Fruit fly (Drosophila melanogaster) whole organism, embryonic: ENCODE data around the gene CG17239.

ENCODE experiments used
- CG10565 ChIP-seq: fragments of 200-800 bp; sonication (Bioruptor generic); optimal IDR thresholded peaks from 3 replicates; lab custom pipeline; 2016; ENCODE audit warnings: missing biosample characterization, mild to moderate bottlenecking, missing genetic modification characterization
- CG11456 ChIP-seq: fragments of 200-800 bp; sonication (Bioruptor generic); IDR thresholded peaks from 3 replicates; pipeline ENCODE4 v1.3.6; 2022; ENCODE audit warnings: missing biosample characterization, missing genetic modification characterization
- CG1233 ChIP-seq: fragments of 200-800 bp; sonication (Bioruptor generic); optimal IDR thresholded peaks from 4 replicates; lab custom pipeline; 2018; ENCODE audit warnings: missing biosample characterization, mild to moderate bottlenecking, missing genetic modification characterization
- CG12391 ChIP-seq: fragments of 200-800 bp; sonication (Bioruptor generic); optimal IDR thresholded peaks from 3 replicates; lab custom pipeline; 2018; ENCODE audit warnings: missing biosample characterization, mild to moderate bottlenecking, missing genetic modification characterization, moderate library complexity
- CG1529 ChIP-seq: fragments of 200-800 bp; sonication (Bioruptor generic); optimal IDR thresholded peaks from 3 replicates; lab custom pipeline; 2018; ENCODE audit warnings: missing biosample characterization, missing genetic modification characterization
- CG15479 ChIP-seq: fragments of 200-800 bp; sonication (Bioruptor generic); optimal IDR thresholded peaks from 3 replicates; lab custom pipeline; 2019; ENCODE audit warnings: missing biosample characterization, mild to moderate bottlenecking, missing genetic modification characterization, moderate library complexity
- CG17328 ChIP-seq: fragments of 200-800 bp; sonication (Bioruptor generic); IDR thresholded peaks from 2 replicates; pipeline ENCODE4 v1.3.6; 2022; ENCODE audit warnings: missing biosample characterization, missing genetic modification characterization
- CG1792 ChIP-seq: fragments of 200-800 bp; sonication (Bioruptor generic); optimal IDR thresholded peaks from 2 replicates; lab custom pipeline; 2016; ENCODE audit warnings: missing biosample characterization, missing genetic modification characterization
- CG18476 ChIP-seq: fragments of 200-800 bp; sonication (Bioruptor generic); optimal IDR thresholded peaks from 2 replicates; lab custom pipeline; 2016; ENCODE audit warnings: missing biosample characterization, mild to moderate bottlenecking, missing genetic modification characterization
- CG2889 ChIP-seq: fragments of 200-800 bp; sonication (Bioruptor generic); IDR thresholded peaks from 3 replicates; pipeline ENCODE4 v1.3.6; 2022; ENCODE audit warnings: missing biosample characterization, missing genetic modification characterization
- CG30403 ChIP-seq: fragments of 200-800 bp; sonication (Bioruptor generic); optimal IDR thresholded peaks from 3 replicates; lab custom pipeline; 2016; ENCODE audit warnings: missing biosample characterization, missing genetic modification characterization
- CG30431 ChIP-seq: fragments of 200-800 bp; sonication (Bioruptor generic); optimal IDR thresholded peaks from 2 replicates; lab custom pipeline; 2017; ENCODE audit warnings: missing biosample characterization, missing genetic modification characterization
- CG3065 ChIP-seq: fragments of 200-800 bp; sonication (Bioruptor generic); optimal IDR thresholded peaks from 2 replicates; lab custom pipeline; 2016; ENCODE audit warnings: missing biosample characterization, missing genetic modification characterization
- CG34224 ChIP-seq: fragments of 200-800 bp; sonication (Bioruptor generic); IDR thresholded peaks from 3 replicates; pipeline ENCODE4 v1.3.6; 2022; ENCODE audit warnings: missing biosample characterization, missing genetic modification characterization; ENCODE audit not compliant: partially characterized antibody
- CG3726 ChIP-seq: fragments of 200-800 bp; sonication (Bioruptor generic); IDR thresholded peaks from 3 replicates; pipeline ENCODE4, ENCODE4 v1.3.6; 2022; ENCODE audit warnings: missing biosample characterization, missing genetic modification characterization
- CG6254 ChIP-seq: fragments of 200-800 bp; sonication (Bioruptor generic); optimal IDR thresholded peaks from 3 replicates; lab custom pipeline; 2017; ENCODE audit warnings: mild to moderate bottlenecking, missing biosample characterization, missing genetic modification reagents, missing genetic modification characterization
- CG6791 ChIP-seq: fragments of 200-800 bp; sonication (Bioruptor generic); IDR thresholded peaks from 3 replicates; pipeline ENCODE4 v1.3.6; 2022; ENCODE audit warnings: missing biosample characterization, missing genetic modification characterization; ENCODE audit not compliant: partially characterized antibody
- CG6813 ChIP-seq: fragments of 200-800 bp; sonication (Bioruptor generic); optimal IDR thresholded peaks from 2 replicates; lab custom pipeline; 2017; ENCODE audit warnings: missing biosample characterization, missing genetic modification characterization, mild to moderate bottlenecking, moderate library complexity, missing genetic modification reagents
- CG7745 ChIP-seq: fragments of 200-800 bp; sonication (Bioruptor generic); optimal IDR thresholded peaks from 2 replicates; lab custom pipeline; 2018; ENCODE audit warnings: missing biosample characterization, mild to moderate bottlenecking, missing genetic modification characterization, moderate library complexity
- CG8478 ChIP-seq: fragments of >200 bp; optimal IDR thresholded peaks from 2 replicates; lab custom pipeline; 2018
- CG8924 ChIP-seq: fragments of 200-800 bp; optimal IDR thresholded peaks from 3 replicates; lab custom pipeline; 2019; ENCODE audit warnings: missing biosample characterization, mild to moderate bottlenecking, missing genetic modification characterization, moderate library complexity
- CG9727 ChIP-seq: fragments of 200-800 bp; sonication (Bioruptor generic); optimal IDR thresholded peaks from 3 replicates; lab custom pipeline; 2017; ENCODE audit warnings: missing biosample characterization, mild to moderate bottlenecking, missing genetic modification characterization
- E2f1 ChIP-seq: fragments of 200-800 bp; sonication (Bioruptor generic); IDR thresholded peaks from 2 replicates; pipeline ENCODE4 v1.3.6; 2022; ENCODE audit warnings: missing biosample characterization, missing genetic modification characterization
- Lhr ChIP-seq: fragments of 200-800 bp; sonication (Bioruptor generic); optimal IDR thresholded peaks from 3 replicates; lab custom pipeline; 2017; ENCODE audit warnings: mild to moderate bottlenecking, missing biosample characterization, missing genetic modification reagents, missing genetic modification characterization
- Oaz ChIP-seq: fragments of 200-800 bp; sonication (Bioruptor generic); IDR thresholded peaks from 2 replicates; pipeline ENCODE4 v1.3.6; 2022; ENCODE audit warnings: missing biosample characterization, missing genetic modification characterization
- Rfx ChIP-seq: fragments of 200-800 bp; sonication (Bioruptor generic); IDR thresholded peaks from 2 replicates; pipeline ENCODE4 v1.3.6; 2022; ENCODE audit warnings: missing biosample characterization, missing genetic modification characterization
- Trl ChIP-seq, 3 experiments: fragments of >200 bp in 2 of 3; fragments of 200-800 bp in 1 of 3; sonication (Bioruptor generic) in 1 of 3; optimal IDR thresholded peaks; 2 replicates in 1 of 3; 3 replicates in 2 of 3; lab custom pipeline; 2016 to 2017; ENCODE audit warnings: missing biosample characterization in 1 of 3, missing genetic modification characterization in 1 of 3
- ab ChIP-seq: fragments of 200-800 bp; sonication (Bioruptor generic); optimal IDR thresholded peaks from 2 replicates; lab custom pipeline; 2016; ENCODE audit warnings: missing biosample characterization, missing genetic modification characterization
- ash1 ChIP-seq: fragments of 200-800 bp; sonication (Bioruptor generic); optimal IDR thresholded peaks from 2 replicates; lab custom pipeline; 2018; ENCODE audit warnings: missing biosample characterization, mild to moderate bottlenecking, missing genetic modification characterization
- ci ChIP-seq: fragments of 200-800 bp; sonication (Bioruptor generic); IDR thresholded peaks from 3 replicates; pipeline ENCODE4 v1.3.6; 2022; ENCODE audit warnings: missing biosample characterization, missing genetic modification characterization
- dati ChIP-seq: fragments of 200-800 bp; sonication (Bioruptor generic); IDR thresholded peaks from 2 replicates; pipeline ENCODE4 v1.3.6; 2022; ENCODE audit warnings: missing biosample characterization, missing genetic modification characterization
- dm ChIP-seq: fragments of 200-800 bp; sonication (Bioruptor generic); optimal IDR thresholded peaks from 3 replicates; lab custom pipeline; 2016; ENCODE audit warnings: missing biosample characterization, missing genetic modification characterization
- dpn ChIP-seq, 2 experiments: fragments of 200-800 bp; sonication (Bioruptor generic); optimal IDR thresholded peaks; 3 replicates each; lab custom pipeline; 2016; ENCODE audit warnings: missing biosample characterization in 2 of 2, missing genetic modification characterization in 2 of 2
- gsb ChIP-seq: fragments of 200-800 bp; sonication (Bioruptor generic); IDR thresholded peaks from 2 replicates; pipeline ENCODE4 v1.3.6; 2022; ENCODE audit warnings: missing biosample characterization, missing genetic modification characterization
- lmd ChIP-seq: fragments of 200-800 bp; sonication (Bioruptor generic); IDR thresholded peaks from 2 replicates; pipeline ENCODE4 v1.3.6; 2022; ENCODE audit warnings: missing biosample characterization, missing genetic modification characterization
- maf-S ChIP-seq: fragments of 200-800 bp; sonication (Bioruptor generic); optimal IDR thresholded peaks from 2 replicates; lab custom pipeline; 2016; ENCODE audit warnings: missing biosample characterization, missing genetic modification characterization
- mam ChIP-seq: fragments of 200-800 bp; sonication (Bioruptor generic); optimal IDR thresholded peaks from 3 replicates; lab custom pipeline; 2016; ENCODE audit warnings: missing biosample characterization, missing genetic modification characterization
- nau ChIP-seq: fragments of 200-800 bp; sonication (Bioruptor generic); optimal IDR thresholded peaks from 3 replicates; lab custom pipeline; 2017; ENCODE audit warnings: missing biosample characterization, mild to moderate bottlenecking, missing genetic modification characterization, missing genetic modification reagents
- onecut ChIP-seq: fragments of 200-800 bp; sonication (Bioruptor generic); IDR thresholded peaks from 2 replicates; pipeline ENCODE4 v1.3.6; 2022; ENCODE audit warnings: missing biosample characterization, missing genetic modification characterization
- prd ChIP-seq, 3 experiments: fragments of >200 bp in 2 of 3; fragments of 200-800 bp in 1 of 3; sonication (Bioruptor generic) in 1 of 3; optimal IDR thresholded peaks in 2 of 3; IDR thresholded peaks in 1 of 3; 2 replicates in 2 of 3; 3 replicates in 1 of 3; pipeline versions ENCODE4 v1.3.6 to Lab custom; 2017 to 2022; ENCODE audit warnings: missing biosample characterization in 1 of 3, missing genetic modification characterization in 1 of 3
- row ChIP-seq: fragments of 200-800 bp; sonication (Bioruptor generic); IDR thresholded peaks from 3 replicates; pipeline ENCODE4 v1.3.6; 2022; ENCODE audit warnings: missing biosample characterization, missing genetic modification characterization
- sens ChIP-seq: fragments of 200-800 bp; sonication (Bioruptor generic); peaks from one replicate; lab custom pipeline; 2016; ENCODE audit warnings: missing biosample characterization, missing genetic modification characterization
- shn ChIP-seq: fragments of 200-800 bp; sonication (Bioruptor generic); optimal IDR thresholded peaks from 3 replicates; lab custom pipeline; 2016; ENCODE audit warnings: missing biosample characterization, missing genetic modification characterization
- sqz ChIP-seq: fragments of 200-800 bp; sonication (Bioruptor generic); optimal IDR thresholded peaks from 3 replicates; lab custom pipeline; 2018; ENCODE audit warnings: missing biosample characterization, mild to moderate bottlenecking, missing genetic modification characterization
- unc-4 ChIP-seq: fragments of 200-800 bp; sonication (Bioruptor generic); IDR thresholded peaks from 2 replicates; pipeline ENCODE4 v1.3.6; 2022; ENCODE audit warnings: missing biosample characterization, missing genetic modification characterization; ENCODE audit not compliant: partially characterized antibody
- vnd ChIP-seq: fragments of 200-800 bp; sonication (Bioruptor generic); IDR thresholded peaks from 3 replicates; pipeline ENCODE4 v1.3.6; 2022; ENCODE audit warnings: missing biosample characterization, missing genetic modification characterization; ENCODE audit not compliant: partially characterized antibody

Gene CG17239

dm6 chr2L:2249578-2249977, 2.6 kb downstream of the CG17239 start (continued):
- no peak for TF ChIP-seq CG6254 (GFP tag; lab: Kevin White, UChicago)
- 0 out of 2 replicates have a peak, but pooled peaks have one; percentile 39 for TF ChIP-seq CG17328 (GFP tag; lab: Robert Waterston, UW)
- TF ChIP-seq sens (GFP tag; lab: Kevin White, UChicago): peak; percentile 70
- TF ChIP-seq prd (optimal IDR thresholded peaks at IDR 0.05; lab: Kevin White, UChicago): no peak
- TF ChIP-seq prd (GFP tag; IDR thresholded peaks at IDR 0.05; lab: Robert Waterston, UW): peak; percentile 65; the same call in 2 of the 3 replicates

- TF ChIP-seq CG3065 (GFP tag; lab: Kevin White, UChicago): no peak
- no peak for TF ChIP-seq CG6254 (GFP tag; lab: Kevin White, UChicago)
- TF ChIP-seq, all 482 proteins: peak for 0
Measured at dm6 chr2L:2242783-2243182, 9.4 kb downstream of the CG17239 start.

dm6 chr2L:2242139-2242538, 10.0 kb downstream of the CG17239 start, which contains the start of gene CG4267:
Gene CG4267 (plus strand): TSS chr2L:2242378.
- no peak for TF ChIP-seq Lhr
- TF ChIP-seq CG7745 (tag; lab: Kevin White, UChicago): no peak
- TF ChIP-seq CG8924: no peak
- no peak for TF ChIP-seq E2f1
- TF ChIP-seq CG8478 (lab: Kevin White, UChicago): no peak
- peak; percentile 90 to 93 for TF ChIP-seq Trl (optimal IDR thresholded peaks at IDR 0.05; lab: Kevin White, UChicago)
- TF ChIP-seq Trl (GFP tag; optimal IDR thresholded peaks at IDR 0.05; lab: Kevin White, UChicago): no peak
- no peak for TF ChIP-seq CG6791 (GFP tag; lab: Robert Waterston, UW)
- TF ChIP-seq CG18476 (GFP tag; lab: Kevin White, UChicago): no peak
- no peak for TF ChIP-seq dm
- peak; percentile 52; the same call in 1 of the 3 replicates for TF ChIP-seq ci (GFP tag; lab: Robert Waterston, UW)
- TF ChIP-seq CG12391 (tag; lab: Kevin White, UChicago): no peak
- TF ChIP-seq ab: no peak
- TF ChIP-seq ash1 (GFP tag; lab: Kevin White, UChicago): no peak
- no peak for TF ChIP-seq vnd
- TF ChIP-seq mam: no peak
- TF ChIP-seq onecut (GFP tag; lab: Robert Waterston, UW): 0 out of 2 replicates have a peak, but pooled peaks have one; percentile 9
- 0 out of 2 replicates have a peak, but pooled peaks have one; percentile 10 for TF ChIP-seq lmd (GFP tag; lab: Robert Waterston, UW)
- TF ChIP-seq CG15479: no peak
- no peak for TF ChIP-seq Oaz (GFP tag; lab: Robert Waterston, UW)
- TF ChIP-seq CG30431 (GFP tag; lab: Kevin White, UChicago): no peak
- no peak for TF ChIP-seq maf-S
- TF ChIP-seq nau (GFP tag; lab: Kevin White, UChicago): no peak
- no peak for TF ChIP-seq CG1792 (GFP tag; lab: Kevin White, UChicago)
- no peak for TF ChIP-seq CG9727 (GFP tag; lab: Kevin White, UChicago)
- no peak for TF ChIP-seq row (GFP tag; lab: Robert Waterston, UW)
- peak; percentile 32; the same call in 1 of the 2 replicates for TF ChIP-seq Rfx
- TF ChIP-seq CG6813: no peak
- no peak for TF ChIP-seq sqz (GFP tag; lab: Kevin White, UChicago)
- peak; percentile 34 for TF ChIP-seq unc-4 (GFP tag; lab: Robert Waterston, UW)
- no peak for TF ChIP-seq dpn (GFP tag; optimal IDR thresholded peaks at IDR 0.05; lab: Kevin White, UChicago)
- no peak for TF ChIP-seq CG30403 (GFP tag; lab: Kevin White, UChicago)
- no peak for TF ChIP-seq gsb (GFP tag; lab: Robert Waterston, UW)
- TF ChIP-seq CG1529 (GFP tag; lab: Kevin White, UChicago): no peak
- TF ChIP-seq CG1233 (GFP tag; lab: Kevin White, UChicago): no peak
- TF ChIP-seq CG2889 (GFP tag; lab: Robert Waterston, UW): no peak
- no peak for TF ChIP-seq CG10565 (GFP tag; lab: Kevin White, UChicago)
- no peak for TF ChIP-seq dati (GFP tag; lab: Robert Waterston, UW)
- peak; percentile 68 for TF ChIP-seq CG34224
- no peak for TF ChIP-seq shn (GFP tag; lab: Kevin White, UChicago)
- 0 out of 3 replicates have a peak, but pooled peaks have one; percentile 35 for TF ChIP-seq CG11456 (GFP tag; lab: Robert Waterston, UW)
- TF ChIP-seq CG3726: no peak
